Fruit fly (Drosophila melanogaster): ENCODE data around the gene CG2656.

The CG2656 gene

dm6 chr3R:7187989-7188388 lies 43.5 kb downstream of the CG2656 start:
- no peak for TF ChIP-seq h (GFP tag; optimal IDR thresholded peaks at IDR 0.05)

DNA sequence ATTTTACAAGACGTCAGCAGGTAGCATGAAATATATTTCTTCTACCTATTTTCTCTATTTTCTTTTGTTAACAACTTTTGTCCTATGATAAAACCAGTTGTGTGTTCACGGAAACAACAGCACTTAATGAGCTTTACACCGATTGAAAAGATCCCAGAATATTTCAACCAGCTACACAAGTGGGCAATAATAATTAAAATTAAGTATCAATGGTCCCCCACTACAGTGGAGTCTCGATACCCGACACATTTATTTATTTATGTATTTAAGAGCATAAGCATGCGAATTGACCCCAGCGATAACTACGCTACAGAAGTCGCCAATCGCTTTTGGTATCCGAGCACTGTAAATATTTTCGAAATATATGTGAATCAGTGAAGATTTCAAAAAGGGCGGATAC lies 44.2 kb downstream of the CG2656 start:
- TF ChIP-seq pan (optimal IDR thresholded peaks at IDR 0.05) (no peak), foxo (GFP tag; optimal IDR thresholded peaks at IDR 0.05) (no peak), Sp1 (GFP tag; optimal IDR thresholded peaks at IDR 0.05) (no peak), Rel (GFP tag; optimal IDR thresholded peaks at IDR 0.05) (no peak), Rel (tag; optimal IDR thresholded peaks at IDR 0.05) (no peak), fru (GFP tag; optimal IDR thresholded peaks at IDR 0.05) (no peak), Hr83 (GFP tag; optimal IDR thresholded peaks at IDR 0.05; ENCODE audit: poor library complexity, severe bottlenecking) (no peak), Jra (GFP tag; optimal IDR thresholded peaks at IDR 0.05) (no peak), dmrt93B (GFP tag; optimal IDR thresholded peaks at IDR 0.05) (no peak), sage (GFP tag; optimal IDR thresholded peaks at IDR 0.05) (no peak), lola (GFP tag; optimal IDR thresholded peaks at IDR 0.05) (no peak)

DNA sequence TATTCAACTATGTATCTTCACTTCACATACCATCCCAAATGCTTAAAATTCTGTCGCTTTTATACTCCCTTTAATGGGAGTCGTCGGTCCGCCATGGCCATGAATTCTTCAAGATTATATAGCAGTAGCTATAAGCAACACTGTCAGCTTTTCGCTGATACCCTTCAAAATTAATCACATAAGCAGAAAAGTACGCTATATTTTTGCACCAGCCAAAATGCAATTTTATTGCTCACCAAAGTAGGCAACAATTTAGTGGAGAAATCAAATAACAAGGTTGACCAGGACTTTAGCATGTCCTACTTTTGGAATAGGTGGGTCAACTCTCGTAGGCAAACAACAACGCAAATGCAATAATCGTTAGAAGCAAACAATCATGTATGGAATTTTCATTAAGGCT lies 55.3 kb downstream of the CG2656 start:
- TF ChIP-seq Vsx2 (GFP tag; optimal IDR thresholded peaks at IDR 0.05; ENCODE audit: partially characterized antibody) (peak; percentile 81), Hr78 (GFP tag; optimal IDR thresholded peaks at IDR 0.05) (no peak), lola (GFP tag; optimal IDR thresholded peaks at IDR 0.05) (peak; percentile 7), Dif (GFP tag; optimal IDR thresholded peaks at IDR 0.05; ENCODE audit: partially characterized antibody) (peak; percentile 54), N (GFP tag; optimal IDR thresholded peaks at IDR 0.05) (peak; percentile 76), Myc (optimal IDR thresholded peaks at IDR 0.05) (peak; percentile 90), br (GFP tag; optimal IDR thresholded peaks at IDR 0.05) (no peak), dl (GFP tag; optimal IDR thresholded peaks at IDR 0.05; ENCODE audit: insufficient read depth in 1 of 2, partially characterized antibody in 2 of 2) (peak in 1 of 2 experiments; percentile 31)

dm6 chr3R:7200670-7201069 lies 56.1 kb downstream of the CG2656 start, which contains the start of gene CG14609:
Gene CG14609, plus strand, starts transcription at chr3R:7200970.
- TF ChIP-seq HLH106 (tag; optimal IDR thresholded peaks at IDR 0.05) (no peak), dsf (GFP tag; optimal IDR thresholded peaks at IDR 0.05; ENCODE audit: borderline replicate concordance) (no peak), rgr (GFP tag; optimal IDR thresholded peaks at IDR 0.05) (no peak), Jra (GFP tag; optimal IDR thresholded peaks at IDR 0.05) (no peak), sv (GFP tag; optimal IDR thresholded peaks at IDR 0.05) (no peak), N (GFP tag; optimal IDR thresholded peaks at IDR 0.05) (no peak), GATAd (GFP tag; optimal IDR thresholded peaks at IDR 0.05) (no peak), Hnf4 (GFP tag; optimal IDR thresholded peaks at IDR 0.05) (no peak), Sp1 (GFP tag; optimal IDR thresholded peaks at IDR 0.05) (no peak), woc (GFP tag; optimal IDR thresholded peaks at IDR 0.05) (no peak), dmrt93B (GFP tag; optimal IDR thresholded peaks at IDR 0.05) (no peak), lola (GFP tag; optimal IDR thresholded peaks at IDR 0.05) (no peak), Dfd (GFP tag; optimal IDR thresholded peaks at IDR 0.05) (no peak), foxo (GFP tag; optimal IDR thresholded peaks at IDR 0.05) (no peak), usp (GFP tag; optimal IDR thresholded peaks at IDR 0.05) (no peak), tai (GFP tag; optimal IDR thresholded peaks at IDR 0.05) (no peak), pan (optimal IDR thresholded peaks at IDR 0.05) (no peak)

Data from whole organism, wandering third instar larva.